Worm (Caenorhabditis elegans) whole organism, young adult: ENCODE data around the gene zip-6.

Experiments
- B0019.2 ChIP-seq: fragments of 200-800 bp; sonication (Bioruptor generic); conservative IDR thresholded peaks from 2 replicates; pipeline ENCODE4 v1.3.6; 2022; ENCODE audit warnings: missing genetic modification reagents, missing genetic modification characterization, missing compliant biosample characterization
- D2030.7 ChIP-seq: fragments of 200-800 bp; sonication (Bioruptor generic); IDR thresholded peaks from 2 replicates; pipeline ENCODE4 v1.3.6; 2022; ENCODE audit warnings: missing genetic modification reagents, missing genetic modification characterization, missing compliant biosample characterization
- F33H1.4 ChIP-seq: fragments of 200-800 bp; sonication (Bioruptor generic); IDR thresholded peaks from 2 replicates; pipeline ENCODE4 v1.3.6; 2022; ENCODE audit warnings: missing genetic modification reagents, missing genetic modification characterization, missing compliant biosample characterization
- Y53F4B.3 ChIP-seq: fragments of 200-800 bp; sonication (Bioruptor generic); IDR thresholded peaks from 2 replicates; pipeline ENCODE4 v1.3.6; 2022; ENCODE audit warnings: missing genetic modification reagents, missing genetic modification characterization, missing compliant biosample characterization
- Y53G8AR.9 ChIP-seq: fragments of 200-800 bp; sonication (Bioruptor generic); conservative IDR thresholded peaks from 2 replicates; pipeline ENCODE4 v1.3.6; 2022; ENCODE audit warnings: missing genetic modification reagents, missing genetic modification characterization, missing compliant biosample characterization
- ZK185.1 ChIP-seq: sonication (generic microtip); optimal IDR thresholded peaks from 2 replicates; lab custom pipeline; 2016; ENCODE audit warnings: mild to moderate bottlenecking, missing genetic modification characterization, missing compliant biosample characterization; ENCODE audit not compliant: poor library complexity, severe bottlenecking
- aptf-2 ChIP-seq: fragments of 200-800 bp; sonication (Bioruptor generic); conservative IDR thresholded peaks from 2 replicates; pipeline ENCODE4 v1.3.6; 2022; ENCODE audit warnings: missing genetic modification reagents, missing genetic modification characterization, missing compliant biosample characterization
- atf-7 ChIP-seq: sonication (generic microtip); optimal IDR thresholded peaks from 2 replicates; lab custom pipeline; 2017; ENCODE audit warnings: mild to moderate bottlenecking, missing genetic modification characterization, missing compliant biosample characterization
- ccch-3 ChIP-seq: fragments of 200-800 bp; sonication (Bioruptor generic); optimal IDR thresholded peaks from 2 replicates; lab custom pipeline; 2018; ENCODE audit warnings: mild to moderate bottlenecking, missing genetic modification characterization, missing compliant biosample characterization
- cebp-1 ChIP-seq, 2 experiments: fragments of 200-800 bp in 1 of 2; sonication (Bioruptor generic) in 1 of 2; sonication (generic microtip) in 1 of 2; IDR thresholded peaks in 1 of 2; optimal IDR thresholded peaks in 1 of 2; 2 replicates each; pipeline versions ENCODE4 v1.3.6 to Lab custom; 2017 to 2022; ENCODE audit warnings: missing compliant biosample characterization in 2 of 2, missing genetic modification characterization in 2 of 2, mild to moderate bottlenecking in 1 of 2, missing genetic modification reagents in 1 of 2, moderate library complexity in 1 of 2
- cebp-2 ChIP-seq: fragments of 200-800 bp; sonication (Bioruptor generic); IDR thresholded peaks from 2 replicates; pipeline ENCODE4 v1.3.6; 2022; ENCODE audit warnings: missing genetic modification characterization, missing compliant biosample characterization
- ceh-27 ChIP-seq: fragments of 200-800 bp; sonication (Bioruptor generic); optimal IDR thresholded peaks from 2 replicates; lab custom pipeline; 2018; ENCODE audit warnings: mild to moderate bottlenecking, missing genetic modification characterization, moderate library complexity, missing compliant biosample characterization
- dox-1 ChIP-seq: fragments of 200-800 bp; sonication (Bioruptor generic); IDR thresholded peaks from 2 replicates; pipeline ENCODE4 v1.3.6; 2022; ENCODE audit warnings: missing genetic modification reagents, missing genetic modification characterization, missing compliant biosample characterization
- dpff-1 ChIP-seq: sonication (generic microtip); optimal IDR thresholded peaks from 2 replicates; lab custom pipeline; 2017; ENCODE audit warnings: mild to moderate bottlenecking, missing genetic modification characterization, missing compliant biosample characterization
- egrh-3 ChIP-seq: fragments of 200-800 bp; sonication (Bioruptor generic); IDR thresholded peaks from 2 replicates; pipeline ENCODE4 v1.3.6; 2022; ENCODE audit warnings: missing genetic modification reagents, missing genetic modification characterization, missing compliant biosample characterization
- let-526 ChIP-seq: fragments of 200-800 bp; sonication (Bioruptor generic); IDR thresholded peaks from 2 replicates; pipeline ENCODE4 v1.3.6; 2022; ENCODE audit warnings: missing genetic modification reagents, missing genetic modification characterization, missing compliant biosample characterization
- lir-1 ChIP-seq: fragments of 200-800 bp; sonication (Bioruptor generic); conservative IDR thresholded peaks from 2 replicates; pipeline ENCODE4 v1.3.6; 2022; ENCODE audit warnings: missing genetic modification reagents, missing genetic modification characterization, missing compliant biosample characterization
- lsl-1 ChIP-seq: fragments of 200-800 bp; sonication (Bioruptor generic); optimal IDR thresholded peaks from 2 replicates; lab custom pipeline; 2018; ENCODE audit warnings: mild to moderate bottlenecking, missing genetic modification characterization, moderate library complexity, missing compliant biosample characterization
- lsy-27 ChIP-seq: sonication (generic microtip); optimal IDR thresholded peaks from 2 replicates; lab custom pipeline; 2017; ENCODE audit warnings: missing genetic modification characterization, mild to moderate bottlenecking, missing compliant biosample characterization, antibody characterized with exemption, missing genotype, borderline replicate concordance; ENCODE audit not compliant: insufficient read depth
- madf-6 ChIP-seq: fragments of 200-800 bp; sonication (Bioruptor generic); IDR thresholded peaks from 2 replicates; pipeline ENCODE4 v1.3.6; 2022; ENCODE audit warnings: missing genetic modification reagents, missing genetic modification characterization, missing compliant biosample characterization
- nfya-2 ChIP-seq: fragments of 200-800 bp; sonication (Bioruptor generic); IDR thresholded peaks from 2 replicates; pipeline ENCODE4 v1.3.6; 2022; ENCODE audit warnings: missing genetic modification reagents, missing genetic modification characterization, missing compliant biosample characterization
- nhr-80 ChIP-seq: sonication (generic microtip); optimal IDR thresholded peaks from 2 replicates; lab custom pipeline; 2016; ENCODE audit warnings: missing genetic modification characterization, missing compliant biosample characterization
- pbrm-1 ChIP-seq: fragments of 200-800 bp; sonication (Bioruptor generic); IDR thresholded peaks from 2 replicates; pipeline ENCODE4 v1.3.6; 2022; ENCODE audit warnings: missing genetic modification reagents, missing genetic modification characterization, missing compliant biosample characterization
- snpc-3.4 ChIP-seq: sonication (generic microtip); optimal IDR thresholded peaks from 2 replicates; lab custom pipeline; 2017; ENCODE audit warnings: missing genetic modification characterization, mild to moderate bottlenecking, missing compliant biosample characterization, antibody characterized with exemption, moderate library complexity, missing genotype, missing genetic modification reagents
- snpc-4 ChIP-seq, 5 experiments: fragments of 150-350 bp in 1 of 5; sonication (generic microtip) in 4 of 5; optimal IDR thresholded peaks; 2 replicates each; lab custom pipeline; 2014 to 2018; ENCODE audit warnings: missing genetic modification characterization in 5 of 5, missing biosample characterization in 3 of 5, antibody characterized with exemption in 2 of 5, mild to moderate bottlenecking in 2 of 5, missing compliant biosample characterization in 2 of 5, missing genotype in 2 of 5, moderate library complexity in 2 of 5, missing genetic modification reagents in 1 of 5
- tlf-1 ChIP-seq: fragments of 200-800 bp; sonication (Bioruptor generic); optimal IDR thresholded peaks from 2 replicates; lab custom pipeline; 2018; ENCODE audit warnings: mild to moderate bottlenecking, missing genetic modification characterization, missing compliant biosample characterization
- ztf-3 ChIP-seq: fragments of 200-800 bp; sonication (Bioruptor generic); optimal IDR thresholded peaks from 2 replicates; lab custom pipeline; 2018; ENCODE audit warnings: mild to moderate bottlenecking, missing genetic modification characterization, missing compliant biosample characterization

The zip-6 gene

ce11 chrIV:11230069-11230468 lies 12.1 kb upstream of the zip-6 start, which contains the start of gene best-7:
best-7 (minus strand) TSS chrIV:11230307.
- peak; percentile 29 for TF ChIP-seq nhr-80 (tag; lab: Kevin White, UChicago)
- TF ChIP-seq ceh-27 (GFP tag; lab: Kevin White, UChicago): no peak
- no peak for TF ChIP-seq ZK185.1
- TF ChIP-seq cebp-1 (GFP tag; IDR thresholded peaks at IDR 0.05; lab: Robert Waterston, UW): no peak
- no peak for TF ChIP-seq cebp-1 (tag; optimal IDR thresholded peaks at IDR 0.05; lab: Kevin White, UChicago)
- no peak for TF ChIP-seq nfya-2 (GFP tag; lab: Robert Waterston, UW)

DNA sequence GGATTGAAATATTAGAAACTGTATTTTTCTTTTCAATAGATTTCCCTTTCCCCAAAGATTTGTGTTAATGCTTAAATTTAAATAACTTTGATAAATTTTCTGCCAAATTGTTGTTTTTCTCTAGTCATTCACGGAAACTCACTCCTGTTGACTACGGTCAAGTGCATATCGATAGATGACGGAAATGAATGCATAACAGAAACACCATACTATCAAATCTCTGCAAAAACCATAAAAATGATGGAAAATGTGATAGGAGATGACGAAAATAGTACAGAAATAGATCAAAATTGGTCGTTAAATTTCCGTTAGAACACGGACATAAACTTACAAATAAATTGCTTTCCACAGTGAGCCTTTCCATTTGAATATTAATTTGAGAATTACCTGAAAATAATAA lies 11.1 kb upstream of the zip-6 start:
- TF ChIP-seq lsy-27 (no peak), pbrm-1 (GFP tag; lab: Robert Waterston, UW) (no peak)

- TF ChIP-seq D2030.7 (GFP tag; lab: Robert Waterston, UW): no peak
- no peak for TF ChIP-seq snpc-3.4 (tag; lab: Kevin White, UChicago)
- TF ChIP-seq Y53G8AR.9 (GFP tag; lab: Robert Waterston, UW): no peak
- TF ChIP-seq dox-1 (GFP tag; lab: Robert Waterston, UW): no peak
- TF ChIP-seq lir-1 (GFP tag; lab: Robert Waterston, UW): no peak
- TF ChIP-seq madf-6: no peak
Observed at ce11 chrIV:11226545-11226944, 8.6 kb upstream of the zip-6 start.

- TF ChIP-seq cebp-2 (GFP tag; lab: Robert Waterston, UW) (0 out of 2 replicates have a peak, but pooled peaks have one; percentile 5), egrh-3 (GFP tag; lab: Robert Waterston, UW) (peak; percentile 96)
- TF ChIP-seq, all 124 proteins: peak for 2; not testable (repeated sequence) for 122
Observed at ce11 chrIV:11225715-11226475, 8.0 kb upstream of the zip-6 start.

- TF ChIP-seq ztf-3 (GFP tag; lab: Kevin White, UChicago) (no peak), tlf-1 (GFP tag; lab: Kevin White, UChicago) (no peak), let-526 (no peak), atf-7 (tag; lab: Kevin White, UChicago) (no peak), ccch-3 (GFP tag; lab: Kevin White, UChicago) (no peak), Y53F4B.3 (no peak), aptf-2 (GFP tag; lab: Robert Waterston, UW) (no peak), nfya-2 (GFP tag; lab: Robert Waterston, UW) (no peak), F33H1.4 (GFP tag; lab: Robert Waterston, UW) (no peak)
Observed at ce11 chrIV:11225206-11225605, 7.3 kb upstream of the zip-6 start, which contains the start of gene col-125. col-125 (plus strand) TSS chrIV:11225506.

DNA sequence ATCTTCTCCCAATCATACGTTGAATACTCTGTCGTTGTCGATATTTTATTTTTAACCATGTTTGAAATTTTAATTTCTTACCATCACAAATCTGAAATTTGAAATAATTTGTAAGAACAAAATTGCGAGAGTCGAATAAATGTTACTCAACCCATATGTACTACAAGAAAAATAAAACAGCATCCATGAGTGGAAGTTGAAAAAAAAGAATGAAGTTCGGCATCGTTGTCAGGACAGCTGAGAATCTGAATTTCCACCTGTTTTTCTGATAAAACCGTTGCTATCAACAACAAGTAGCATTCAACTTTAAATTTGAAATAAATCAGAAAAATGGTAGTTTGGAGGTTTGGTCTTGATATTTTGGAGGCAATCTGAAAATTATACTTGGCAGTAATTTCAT lies 5.9 kb upstream of the zip-6 start, which contains the start of gene C29F4.3:
C29F4.3 (minus strand) TSS at position 101 of the 400 bp plus-strand sequence.
- TF ChIP-seq snpc-4 (GFP tag; optimal IDR thresholded peaks at IDR 0.05; lab: Kevin White, UChicago) (no peak), snpc-4 (tag; optimal IDR thresholded peaks at IDR 0.05; lab: Kevin White, UChicago) (no peak), lsl-1 (GFP tag; lab: Kevin White, UChicago) (no peak), lsy-27 (no peak), cebp-2 (GFP tag; lab: Robert Waterston, UW) (no peak), B0019.2 (GFP tag; lab: Robert Waterston, UW) (no peak), dpff-1 (no peak)
